Worm (Caenorhabditis elegans): ENCODE measurements around the gene srb-13.
"Not testable (repeated sequence)": the region's sequence is repeated elsewhere in the genome, so short reads cannot be mapped to it uniquely, and the experiment has no call there.

The srb-13 gene

ce11 chrII:5170932-5171331 is 13.5 kb upstream of the srb-13 start, which contains the start of gene srb-1:
srb-1 (minus strand) TSS chrII:5171032.
- TF ChIP-seq ceh-31 (tag; optimal IDR thresholded peaks at IDR 0.05) (no peak), sox-4 (tag; optimal IDR thresholded peaks at IDR 0.05) (no peak), fax-1 (tag; optimal IDR thresholded peaks at IDR 0.05) (no peak), ceh-18 (tag; optimal IDR thresholded peaks at IDR 0.05) (no peak), pha-2 (tag; optimal IDR thresholded peaks at IDR 0.05) (no peak), F13H6.1 (tag; optimal IDR thresholded peaks at IDR 0.05) (no peak), ahr-1 (tag; optimal IDR thresholded peaks at IDR 0.05) (no peak), dve-1 (tag; optimal IDR thresholded peaks at IDR 0.05) (no peak), hlh-6 (tag; optimal IDR thresholded peaks at IDR 0.05) (no peak), ztf-16 (tag; optimal IDR thresholded peaks at IDR 0.05) (no peak), pqm-1 (tag; optimal IDR thresholded peaks at IDR 0.05) (no peak), tbx-2 (tag; optimal IDR thresholded peaks at IDR 0.05) (no peak), sox-2 (GFP tag; IDR thresholded peaks at IDR 0.05) (no peak), madf-2 (tag; optimal IDR thresholded peaks at IDR 0.05) (no peak), ceh-9 (tag; optimal IDR thresholded peaks at IDR 0.05) (no peak), syd-9 (tag; optimal IDR thresholded peaks at IDR 0.05) (no peak), ceh-22 (tag; optimal IDR thresholded peaks at IDR 0.05) (no peak), dmd-4 (tag; optimal IDR thresholded peaks at IDR 0.05; ENCODE audit: borderline replicate concordance) (no peak)

ce11 chrII:5166738-5167137 is 9.3 kb upstream of the srb-13 start, which contains the start of gene srb-3:
srb-3 (minus strand) TSS chrII:5166838.
- no peak for TF ChIP-seq sox-4 (tag; optimal IDR thresholded peaks at IDR 0.05)

ce11 chrII:5163283-5163682 is 5.9 kb upstream of the srb-13 start, which contains the start of gene srb-5:
srb-5 (minus strand) TSS chrII:5163383.
- no peak for TF ChIP-seq mec-3 (tag; optimal IDR thresholded peaks at IDR 0.05; ENCODE audit: borderline replicate concordance)

ce11 chrII:5161102-5161501 is 3.7 kb upstream of the srb-13 start, which contains the start of gene C27D6.11:
C27D6.11 (minus strand) TSS chrII:5161202.
- TF ChIP-seq zip-5 (tag; optimal IDR thresholded peaks at IDR 0.05) (no peak), F13H6.1 (tag; optimal IDR thresholded peaks at IDR 0.05) (no peak), unc-55 (GFP tag; optimal IDR thresholded peaks at IDR 0.05) (no peak), hlh-6 (tag; optimal IDR thresholded peaks at IDR 0.05) (no peak), ttx-3 (tag; optimal IDR thresholded peaks at IDR 0.05) (no peak), odd-2 (tag; optimal IDR thresholded peaks at IDR 0.05) (no peak), ceh-6 (GFP tag; optimal IDR thresholded peaks at IDR 0.05) (no peak), ceh-24 (tag; optimal IDR thresholded peaks at IDR 0.05) (no peak)

ce11 chrII:5158774-5159173 is 1.3 kb upstream of the srb-13 start, which contains the start of gene F58A6.9:
F58A6.9 (minus strand) TSS chrII:5158874.
- not testable (repeated sequence) for TF ChIP-seq pqm-1 (tag; optimal IDR thresholded peaks at IDR 0.05); ceh-19 (GFP tag; optimal IDR thresholded peaks at IDR 0.05); unc-42 (tag; optimal IDR thresholded peaks at IDR 0.05)

ce11 chrII:5156983-5157382 is 442 bp downstream of the srb-13 start, which contains the start of gene msp-45:
msp-45 (minus strand) TSS chrII:5157083.
- TF ChIP-seq odd-2 (tag; optimal IDR thresholded peaks at IDR 0.05) (no peak), ama-1 (optimal IDR thresholded peaks at IDR 0.05) (no peak), madf-2 (tag; optimal IDR thresholded peaks at IDR 0.05) (no peak)

- TF ChIP-seq nhr-11 (tag; optimal IDR thresholded peaks at IDR 0.05): no peak
- TF ChIP-seq T23F11.4 (GFP tag; optimal IDR thresholded peaks at IDR 0.05): no peak
- TF ChIP-seq hlh-13 (GFP tag; optimal IDR thresholded peaks at IDR 0.05): no peak
- TF ChIP-seq Y22D7AL.16 (tag; optimal IDR thresholded peaks at IDR 0.05): no peak
- no peak for TF ChIP-seq ref-2 (tag; optimal IDR thresholded peaks at IDR 0.05)
- no peak for TF ChIP-seq nfya-1 (tag; optimal IDR thresholded peaks at IDR 0.05)
- no peak for TF ChIP-seq ceh-2 (tag; optimal IDR thresholded peaks at IDR 0.05)
- TF ChIP-seq K09A11.1 (tag; optimal IDR thresholded peaks at IDR 0.05; ENCODE audit: insufficient read depth): no peak
- TF ChIP-seq fax-1 (tag; optimal IDR thresholded peaks at IDR 0.05): no peak
- TF ChIP-seq nhr-232 (tag; optimal IDR thresholded peaks at IDR 0.05): no peak
- TF ChIP-seq hlh-15 (tag; optimal IDR thresholded peaks at IDR 0.05): no peak
- TF ChIP-seq elt-4 (tag; optimal IDR thresholded peaks at IDR 0.05): no peak
- no peak for TF ChIP-seq unc-42 (tag; optimal IDR thresholded peaks at IDR 0.05)
- TF ChIP-seq ceh-45 (GFP tag; IDR thresholded peaks at IDR 0.05): no peak
- no peak for TF ChIP-seq tbx-7 (tag; optimal IDR thresholded peaks at IDR 0.05)
Measured at ce11 chrII:5154540-5154939, 2.9 kb downstream of the srb-13 start, which contains the start of gene srb-12. srb-12 (minus strand) TSS chrII:5154640.
